Worm (Caenorhabditis elegans) whole organism, L1 larva: Measurements from ENCODE around the gene F35H8.2.
A peak's percentile ranks its signal among the peaks of the same experiment; 100 is the strongest.

Source experiments
- C04F5.9 ChIP-seq: sonication (generic microtip); optimal IDR thresholded peaks from 2 replicates; lab custom pipeline; 2016; ENCODE audit warnings: missing genetic modification characterization, missing compliant biosample characterization
- C16A3.4 ChIP-seq: fragments of 150-350 bp; optimal IDR thresholded peaks from 2 replicates; lab custom pipeline; 2014; ENCODE audit warnings: missing biosample characterization, missing genetic modification characterization
- F16B12.6 ChIP-seq: fragments of 150-350 bp; optimal IDR thresholded peaks from 2 replicates; lab custom pipeline; 2014; ENCODE audit warnings: missing biosample characterization, missing genetic modification characterization
- Y116A8C.19 ChIP-seq: sonication (generic microtip); optimal IDR thresholded peaks from 2 replicates; lab custom pipeline; 2016; ENCODE audit warnings: missing compliant biosample characterization, missing genetic modification characterization, borderline replicate concordance
- aha-1 ChIP-seq: fragments of 150-350 bp; optimal IDR thresholded peaks from 2 replicates; lab custom pipeline; 2014; ENCODE audit warnings: missing biosample characterization, missing genetic modification characterization
- blmp-1 ChIP-seq: fragments of 150-350 bp; optimal IDR thresholded peaks from 2 replicates; lab custom pipeline; 2014; ENCODE audit warnings: missing biosample characterization, missing genetic modification characterization
- ceh-8 ChIP-seq: fragments of 200-800 bp; sonication (Bioruptor generic); optimal IDR thresholded peaks from 2 replicates; lab custom pipeline; 2018; ENCODE audit warnings: mild to moderate bottlenecking, missing genetic modification characterization, moderate library complexity, missing compliant biosample characterization
- ceh-82 ChIP-seq, 3 experiments: fragments of 150-350 bp in 1 of 3; sonication (generic microtip) in 2 of 3; optimal IDR thresholded peaks; 2 replicates each; lab custom pipeline; 2014 to 2017; ENCODE audit warnings: missing biosample characterization in 3 of 3, missing genetic modification characterization in 3 of 3
- ceh-90 ChIP-seq: sonication (generic microtip); optimal IDR thresholded peaks from 2 replicates; lab custom pipeline; 2016; ENCODE audit warnings: missing genetic modification characterization, missing compliant biosample characterization
- dsc-1 ChIP-seq: sonication (generic microtip); optimal IDR thresholded peaks from 2 replicates; lab custom pipeline; 2016; ENCODE audit warnings: mild to moderate bottlenecking, missing genetic modification characterization, missing compliant biosample characterization
- egl-13 ChIP-seq: sonication (generic microtip); optimal IDR thresholded peaks from 2 replicates; lab custom pipeline; 2016; ENCODE audit warnings: missing genotype, missing genetic modification reagents, missing genetic modification characterization, missing compliant biosample characterization
- egl-27 ChIP-seq, 2 experiments: fragments of 150-350 bp in 1 of 2; sonication (generic microtip); optimal IDR thresholded peaks; 3 replicates each; lab custom pipeline; 2017 to 2018; ENCODE audit warnings: missing biosample characterization in 2 of 2, missing genetic modification characterization in 2 of 2, missing genetic modification reagents in 2 of 2
- elt-3 ChIP-seq, 6 experiments: fragments of 150-350 bp in 1 of 6; sonication (generic microtip); optimal IDR thresholded peaks; 2 replicates each; lab custom pipeline; 2017 to 2018; ENCODE audit warnings: missing biosample characterization in 6 of 6, missing genetic modification characterization in 6 of 6, inconsistent platforms in 1 of 6
- ets-5 ChIP-seq: fragments of 200-800 bp; sonication (Bioruptor generic); IDR thresholded peaks from 2 replicates; pipeline ENCODE4 v1.3.6; 2022; ENCODE audit warnings: missing genetic modification characterization, missing compliant biosample characterization
- fkh-4 ChIP-seq: sonication (generic microtip); optimal IDR thresholded peaks from 2 replicates; lab custom pipeline; 2016; ENCODE audit warnings: missing compliant biosample characterization, missing genetic modification characterization, borderline replicate concordance
- fos-1 ChIP-seq: fragments of 150-350 bp; optimal IDR thresholded peaks from 2 replicates; lab custom pipeline; 2014; ENCODE audit warnings: missing biosample characterization, missing genetic modification characterization
- grh-1 ChIP-seq: fragments of 200-800 bp; sonication (Bioruptor generic); IDR thresholded peaks from 2 replicates; pipeline ENCODE4 v1.3.6; 2022; ENCODE audit warnings: missing genetic modification reagents, missing genetic modification characterization, missing compliant biosample characterization
- hlh-17 ChIP-seq: fragments of 200-800 bp; sonication (Bioruptor generic); optimal IDR thresholded peaks from 2 replicates; lab custom pipeline; 2018; ENCODE audit warnings: missing genetic modification characterization, mild to moderate bottlenecking, missing compliant biosample characterization, moderate library complexity, borderline replicate concordance
- hlh-4 ChIP-seq: sonication (generic microtip); optimal IDR thresholded peaks from 2 replicates; lab custom pipeline; 2016; ENCODE audit warnings: mild to moderate bottlenecking, missing genetic modification characterization, missing compliant biosample characterization
- irx-1 ChIP-seq: sonication (generic microtip); optimal IDR thresholded peaks from 2 replicates; lab custom pipeline; 2016; ENCODE audit warnings: missing genetic modification characterization, missing compliant biosample characterization
- isw-1 ChIP-seq: fragments of 200-800 bp; sonication (Bioruptor generic); IDR thresholded peaks from 2 replicates; pipeline ENCODE4 v1.3.6; 2022; ENCODE audit warnings: missing genetic modification characterization, missing compliant biosample characterization
- jun-1 ChIP-seq: fragments of 150-350 bp; optimal IDR thresholded peaks from 2 replicates; lab custom pipeline; 2014; ENCODE audit warnings: missing biosample characterization, missing genetic modification reagents, missing genetic modification characterization
- lin-13 ChIP-seq: fragments of 150-350 bp; optimal IDR thresholded peaks from 2 replicates; lab custom pipeline; 2014; ENCODE audit warnings: missing biosample characterization, missing genetic modification reagents, missing genetic modification characterization
- lin-14 ChIP-seq: fragments of 200-800 bp; sonication (Bioruptor generic); optimal IDR thresholded peaks from 2 replicates; lab custom pipeline; 2018; ENCODE audit warnings: mild to moderate bottlenecking, missing genetic modification characterization, moderate library complexity, missing compliant biosample characterization
- lin-39 ChIP-seq: fragments of 150-350 bp; optimal IDR thresholded peaks from 2 replicates; lab custom pipeline; 2014; ENCODE audit warnings: missing biosample characterization, missing genetic modification reagents, missing genetic modification characterization
- lsy-2 ChIP-seq, 2 experiments: fragments of 150-350 bp; optimal IDR thresholded peaks; 2 replicates each; lab custom pipeline; 2014; ENCODE audit warnings: missing biosample characterization in 2 of 2, missing genetic modification characterization in 2 of 2
- mdl-1 ChIP-seq, 2 experiments: fragments of 150-350 bp; optimal IDR thresholded peaks; 2 replicates each; lab custom pipeline; 2014 to 2017; ENCODE audit warnings: missing biosample characterization in 2 of 2, missing genetic modification characterization in 2 of 2, inconsistent platforms in 1 of 2
- mef-2 ChIP-seq: fragments of 150-350 bp; optimal IDR thresholded peaks from 2 replicates; lab custom pipeline; 2014; ENCODE audit warnings: missing biosample characterization, missing genetic modification characterization
- nhr-11 ChIP-seq: fragments of 150-350 bp; optimal IDR thresholded peaks from 2 replicates; lab custom pipeline; 2014; ENCODE audit warnings: missing biosample characterization, missing genetic modification characterization
- nhr-19 ChIP-seq: fragments of 200-800 bp; sonication (Bioruptor generic); conservative IDR thresholded peaks from 2 replicates; pipeline ENCODE4 v1.3.6; 2022; ENCODE audit warnings: missing genetic modification characterization, missing compliant biosample characterization
- nhr-20 ChIP-seq: sonication (generic microtip); optimal IDR thresholded peaks from 2 replicates; lab custom pipeline; 2016; ENCODE audit warnings: mild to moderate bottlenecking, missing genetic modification characterization, missing compliant biosample characterization
- nhr-28 ChIP-seq: fragments of 150-350 bp; optimal IDR thresholded peaks from 2 replicates; lab custom pipeline; 2014; ENCODE audit warnings: missing biosample characterization, missing genetic modification characterization
- nhr-47 ChIP-seq: sonication (generic microtip); optimal IDR thresholded peaks from 2 replicates; lab custom pipeline; 2016; ENCODE audit warnings: mild to moderate bottlenecking, missing genetic modification characterization, moderate library complexity, missing compliant biosample characterization
- nhr-76 ChIP-seq: sonication (generic microtip); optimal IDR thresholded peaks from 2 replicates; lab custom pipeline; 2017; ENCODE audit warnings: missing biosample characterization, missing genetic modification characterization
- nhr-77 ChIP-seq: fragments of 150-350 bp; optimal IDR thresholded peaks from 2 replicates; lab custom pipeline; 2014; ENCODE audit warnings: missing biosample characterization, missing genetic modification characterization
- nhr-85 ChIP-seq: sonication (generic microtip); peaks from one replicate; lab custom pipeline; 2016; ENCODE audit warnings: missing genetic modification characterization, inconsistent platforms, missing compliant biosample characterization
- nhr-90 ChIP-seq: sonication (generic microtip); optimal IDR thresholded peaks from 2 replicates; lab custom pipeline; 2016; ENCODE audit warnings: mild to moderate bottlenecking, missing genetic modification characterization, missing compliant biosample characterization; ENCODE audit not compliant: poor library complexity
- pax-3 ChIP-seq: fragments of 200-800 bp; sonication (Bioruptor generic); optimal IDR thresholded peaks from 2 replicates; lab custom pipeline; 2018; ENCODE audit warnings: mild to moderate bottlenecking, missing genetic modification characterization, moderate library complexity, missing compliant biosample characterization
- pqm-1 ChIP-seq: sonication (generic microtip); optimal IDR thresholded peaks from 3 replicates; lab custom pipeline; 2017; ENCODE audit warnings: missing biosample characterization, missing genetic modification characterization
- skn-1 ChIP-seq: fragments of 150-350 bp; optimal IDR thresholded peaks from 2 replicates; lab custom pipeline; 2014; ENCODE audit warnings: missing biosample characterization, missing genetic modification characterization
- snpc-4 ChIP-seq: fragments of 150-350 bp; optimal IDR thresholded peaks from 2 replicates; lab custom pipeline; 2014; ENCODE audit warnings: missing biosample characterization, missing genetic modification characterization
- snu-23 ChIP-seq: sonication (generic microtip); optimal IDR thresholded peaks from 2 replicates; lab custom pipeline; 2016; ENCODE audit warnings: missing genetic modification characterization, missing compliant biosample characterization
- sox-4 ChIP-seq: sonication (generic microtip); optimal IDR thresholded peaks from 2 replicates; lab custom pipeline; 2016; ENCODE audit warnings: missing genetic modification characterization, missing compliant biosample characterization
- sptf-1 ChIP-seq: fragments of 150-350 bp; optimal IDR thresholded peaks from 2 replicates; lab custom pipeline; 2014; ENCODE audit warnings: missing biosample characterization, missing genetic modification characterization
- sup-37 ChIP-seq: fragments of 200-800 bp; sonication (Bioruptor generic); optimal IDR thresholded peaks from 2 replicates; lab custom pipeline; 2018; ENCODE audit warnings: mild to moderate bottlenecking, missing genetic modification characterization, missing compliant biosample characterization
- swsn-7 ChIP-seq: sonication (generic microtip); optimal IDR thresholded peaks from 2 replicates; lab custom pipeline; 2016; ENCODE audit warnings: missing genetic modification characterization, missing compliant biosample characterization
- tlp-1 ChIP-seq: fragments of 150-350 bp; optimal IDR thresholded peaks from 2 replicates; lab custom pipeline; 2014; ENCODE audit warnings: missing biosample characterization, missing genetic modification characterization
- unc-130 ChIP-seq: fragments of 150-350 bp; optimal IDR thresholded peaks from 2 replicates; lab custom pipeline; 2017; ENCODE audit warnings: missing biosample characterization, missing genetic modification characterization, inconsistent platforms
- unc-30 ChIP-seq: sonication (generic microtip); optimal IDR thresholded peaks from 2 replicates; lab custom pipeline; 2017; ENCODE audit warnings: missing biosample characterization, missing genetic modification characterization
- unc-86 ChIP-seq: sonication (generic microtip); optimal IDR thresholded peaks from 2 replicates; lab custom pipeline; 2016; ENCODE audit warnings: missing genetic modification characterization, missing compliant biosample characterization
- unc-98 ChIP-seq: fragments of 200-800 bp; sonication (Bioruptor generic); IDR thresholded peaks from 2 replicates; pipeline ENCODE4 v1.3.6; 2022; ENCODE audit warnings: missing genetic modification characterization, missing compliant biosample characterization
- zag-1 ChIP-seq: fragments of 150-350 bp; optimal IDR thresholded peaks from 2 replicates; lab custom pipeline; 2014; ENCODE audit warnings: missing biosample characterization, missing genetic modification characterization
- zip-4 ChIP-seq: fragments of 200-800 bp; sonication (Bioruptor generic); optimal IDR thresholded peaks from 2 replicates; lab custom pipeline; 2018; ENCODE audit warnings: mild to moderate bottlenecking, missing genetic modification characterization, moderate library complexity, missing compliant biosample characterization

The F35H8.2 gene

ce11 chrII:9554925-9555553 is at the start of gene F35H8.2:
Gene F35H8.2, plus strand, starts transcription at chrII:9555503.
- TF ChIP-seq pax-3 (tag; lab: Kevin White, UChicago) (no peak), egl-27 (tag; optimal IDR thresholded peaks at IDR 0.05; lab: Kevin White, UChicago) (no peak), aha-1 (tag; lab: Kevin White, UChicago) (no peak), hlh-4 (tag; lab: Kevin White, UChicago) (no peak), grh-1 (GFP tag; lab: Robert Waterston, UW) (peak; percentile 43; the same call in 1 of the 2 replicates), irx-1 (tag; lab: Kevin White, UChicago) (no peak), zag-1 (tag; lab: Kevin White, UChicago) (no peak), ets-5 (GFP tag; lab: Robert Waterston, UW) (no peak), lin-13 (GFP tag; lab: Kevin White, UChicago) (no peak), pqm-1 (no peak), nhr-90 (tag; lab: Kevin White, UChicago) (no peak), snpc-4 (tag; lab: Kevin White, UChicago) (no peak), nhr-20 (tag; lab: Kevin White, UChicago) (peak; percentile 9), mef-2 (tag; lab: Kevin White, UChicago) (no peak), nhr-77 (tag; lab: Kevin White, UChicago) (no peak), C16A3.4 (tag; lab: Kevin White, UChicago) (no peak), C04F5.9 (no peak), nhr-47 (no peak), nhr-11 (tag; lab: Kevin White, UChicago) (no peak), fos-1 (no peak), sup-37 (no peak), Y116A8C.19 (tag; lab: Kevin White, UChicago) (no peak), isw-1 (GFP tag; lab: Robert Waterston, UW) (no peak), unc-98 (GFP tag; lab: Robert Waterston, UW) (no peak), lsy-2 (tag; optimal IDR thresholded peaks at IDR 0.05; lab: Kevin White, UChicago) (no peak), jun-1 (no peak), ceh-82 (tag; optimal IDR thresholded peaks at IDR 0.05; lab: Kevin White, UChicago) (no peak), nhr-28 (tag; lab: Kevin White, UChicago) (no peak), unc-86 (tag; lab: Kevin White, UChicago) (no peak), unc-130 (peak; percentile 49), sptf-1 (tag; lab: Kevin White, UChicago) (no peak), elt-3 (tag; optimal IDR thresholded peaks at IDR 0.05; lab: Kevin White, UChicago) (peak in 1 of 6 experiments; percentile 29), dsc-1 (tag; lab: Kevin White, UChicago) (no peak), fkh-4 (tag; lab: Kevin White, UChicago) (no peak), skn-1 (tag; lab: Kevin White, UChicago) (no peak), ceh-90 (tag; lab: Kevin White, UChicago) (no peak), zip-4 (GFP tag; lab: Kevin White, UChicago) (no peak), nhr-85 (tag; lab: Kevin White, UChicago) (peak; percentile 77), hlh-17 (GFP tag; lab: Kevin White, UChicago) (no peak), mdl-1 (tag; optimal IDR thresholded peaks at IDR 0.05; lab: Kevin White, UChicago) (no peak), lin-39 (tag; lab: Kevin White, UChicago) (no peak), egl-13 (tag; lab: Kevin White, UChicago) (no peak), nhr-19 (GFP tag; lab: Robert Waterston, UW) (no peak), blmp-1 (tag; lab: Kevin White, UChicago) (peak; percentile 79), unc-30 (tag; lab: Kevin White, UChicago) (no peak), snu-23 (GFP tag; lab: Kevin White, UChicago) (no peak), tlp-1 (tag; lab: Kevin White, UChicago) (no peak), swsn-7 (tag; lab: Kevin White, UChicago) (no peak), F16B12.6 (no peak), sox-4 (tag; lab: Kevin White, UChicago) (no peak), lin-14 (peak; percentile 45), ceh-8 (GFP tag; lab: Kevin White, UChicago) (no peak), nhr-76 (no peak)
